Fruit fly (Drosophila melanogaster) whole organism, prepupa: Measurements from ENCODE around the gene CG33270.
A peak's percentile ranks its signal among the peaks of the same experiment; 100 is the strongest.

Source experiments
- Blimp-1 ChIP-seq: fragments of 200-800 bp; sonication (Bioruptor generic); optimal IDR thresholded peaks from 3 replicates; lab custom pipeline; 2017; ENCODE audit warnings: missing biosample characterization, missing genetic modification characterization, mild to moderate bottlenecking, moderate library complexity, missing genetic modification reagents
- CG10631 ChIP-seq: fragments of 200-800 bp; sonication (Bioruptor generic); optimal IDR thresholded peaks from 2 replicates; lab custom pipeline; 2016; ENCODE audit warnings: missing biosample characterization, missing genetic modification characterization
- CG10669 ChIP-seq: fragments of 200-800 bp; sonication (Bioruptor generic); optimal IDR thresholded peaks from 3 replicates; lab custom pipeline; 2018; ENCODE audit warnings: missing biosample characterization, mild to moderate bottlenecking, missing genetic modification characterization, moderate library complexity
- CG11762 ChIP-seq: fragments of 200-800 bp; sonication (Bioruptor generic); optimal IDR thresholded peaks from 3 replicates; lab custom pipeline; 2016; ENCODE audit warnings: missing biosample characterization, missing genetic modification characterization; ENCODE audit not compliant: insufficient read depth
- CG11902 ChIP-seq: fragments of 200-800 bp; sonication (Bioruptor generic); optimal IDR thresholded peaks from 3 replicates; lab custom pipeline; 2016; ENCODE audit warnings: missing biosample characterization, missing genetic modification characterization
- CG15336 ChIP-seq: fragments of 200-800 bp; sonication (Bioruptor generic); IDR thresholded peaks from 2 replicates; pipeline ENCODE4 v1.3.6; 2022; ENCODE audit warnings: missing biosample characterization, missing genetic modification characterization
- CG16779 ChIP-seq: fragments of 200-800 bp; sonication (Bioruptor generic); optimal IDR thresholded peaks from 3 replicates; lab custom pipeline; 2017; ENCODE audit warnings: missing biosample characterization, mild to moderate bottlenecking, missing genetic modification characterization
- CG3032 ChIP-seq: fragments of 200-800 bp; optimal IDR thresholded peaks from 2 replicates; lab custom pipeline; 2019; ENCODE audit warnings: missing biosample characterization, mild to moderate bottlenecking, missing genetic modification characterization, moderate library complexity
- CG31627 ChIP-seq: fragments of 200-800 bp; sonication (Bioruptor generic); optimal IDR thresholded peaks from 3 replicates; lab custom pipeline; 2016; ENCODE audit warnings: missing biosample characterization, missing genetic modification characterization
- CG34406 ChIP-seq: fragments of 200-800 bp; sonication (Bioruptor generic); optimal IDR thresholded peaks from 3 replicates; lab custom pipeline; 2016; ENCODE audit warnings: missing biosample characterization, missing genetic modification characterization
- CG3919 ChIP-seq: fragments of 200-800 bp; sonication (Bioruptor generic); optimal IDR thresholded peaks from 3 replicates; lab custom pipeline; 2016; ENCODE audit warnings: missing biosample characterization, missing genetic modification characterization
- CG6276 ChIP-seq: fragments of 200-800 bp; sonication (Bioruptor generic); optimal IDR thresholded peaks from 2 replicates; lab custom pipeline; 2017; ENCODE audit warnings: missing biosample characterization, mild to moderate bottlenecking, missing genetic modification characterization
- CG6792 ChIP-seq: fragments of 200-800 bp; sonication (Bioruptor generic); optimal IDR thresholded peaks from 3 replicates; lab custom pipeline; 2016; ENCODE audit warnings: missing biosample characterization, missing genetic modification characterization
- CG6808 ChIP-seq: fragments of 200-800 bp; sonication (Bioruptor generic); optimal IDR thresholded peaks from 3 replicates; lab custom pipeline; 2017; ENCODE audit warnings: missing biosample characterization, missing genetic modification characterization, mild to moderate bottlenecking, moderate library complexity, missing genetic modification reagents
- CG6854 ChIP-seq: fragments of 200-800 bp; sonication (Bioruptor generic); optimal IDR thresholded peaks from 2 replicates; lab custom pipeline; 2017; ENCODE audit warnings: missing biosample characterization, mild to moderate bottlenecking, missing genetic modification characterization
- CG7368 ChIP-seq: fragments of 200-800 bp; sonication (Bioruptor generic); optimal IDR thresholded peaks from 3 replicates; lab custom pipeline; 2016; ENCODE audit warnings: missing biosample characterization, missing genetic modification characterization
- CG8119 ChIP-seq: fragments of 200-800 bp; sonication (Bioruptor generic); IDR thresholded peaks from 3 replicates; pipeline ENCODE4 v1.3.6; 2022; ENCODE audit warnings: missing biosample characterization, missing genetic modification characterization
- CG8319 ChIP-seq: fragments of 200-800 bp; sonication (Bioruptor generic); optimal IDR thresholded peaks from 3 replicates; lab custom pipeline; 2016; ENCODE audit warnings: missing biosample characterization, missing genetic modification characterization
- CG8632 ChIP-seq: fragments of 200-800 bp; sonication (Bioruptor generic); optimal IDR thresholded peaks from 3 replicates; lab custom pipeline; 2016; ENCODE audit warnings: missing biosample characterization, missing genetic modification characterization
- CG9139 ChIP-seq: fragments of 200-800 bp; sonication (Bioruptor generic); optimal IDR thresholded peaks from 3 replicates; lab custom pipeline; 2017; ENCODE audit warnings: missing biosample characterization, mild to moderate bottlenecking, missing genetic modification characterization
- Eip75B ChIP-seq: fragments of 200-800 bp; sonication (Bioruptor generic); optimal IDR thresholded peaks from 3 replicates; lab custom pipeline; 2016; ENCODE audit warnings: missing biosample characterization, missing genetic modification characterization
- Eip93F ChIP-seq: fragments of 200-800 bp; sonication (Bioruptor generic); optimal IDR thresholded peaks from 2 replicates; lab custom pipeline; 2016; ENCODE audit warnings: missing biosample characterization, mild to moderate bottlenecking, missing genetic modification characterization
- Ets21C ChIP-seq: fragments of 200-800 bp; sonication (Bioruptor generic); optimal IDR thresholded peaks from 3 replicates; lab custom pipeline; 2016; ENCODE audit warnings: missing biosample characterization, missing genetic modification characterization
- Ets96B ChIP-seq: fragments of 200-800 bp; optimal IDR thresholded peaks from 2 replicates; lab custom pipeline; 2019; ENCODE audit warnings: missing biosample characterization, mild to moderate bottlenecking, missing genetic modification characterization, moderate library complexity
- Hr38 ChIP-seq: sonication (Bioruptor generic); optimal IDR thresholded peaks from 2 replicates; lab custom pipeline; 2016; ENCODE audit warnings: missing biosample characterization, missing genetic modification characterization
- Hr39 ChIP-seq: fragments of 200-800 bp; sonication (Bioruptor generic); optimal IDR thresholded peaks from 2 replicates; lab custom pipeline; 2016; ENCODE audit warnings: missing biosample characterization, missing genetic modification characterization
- Hr4 ChIP-seq: fragments of 200-800 bp; sonication (Bioruptor generic); optimal IDR thresholded peaks from 3 replicates; lab custom pipeline; 2016; ENCODE audit warnings: missing biosample characterization, missing genetic modification characterization
- Lpt ChIP-seq: fragments of 200-800 bp; sonication (Bioruptor generic); optimal IDR thresholded peaks from 3 replicates; lab custom pipeline; 2016; ENCODE audit warnings: missing biosample characterization, missing genetic modification characterization
- Met ChIP-seq: fragments of 200-800 bp; sonication (Bioruptor generic); optimal IDR thresholded peaks from 3 replicates; lab custom pipeline; 2016; ENCODE audit warnings: missing biosample characterization, missing genetic modification characterization
- OdsH ChIP-seq: fragments of 200-800 bp; sonication (Bioruptor generic); optimal IDR thresholded peaks from 3 replicates; lab custom pipeline; 2016; ENCODE audit warnings: missing biosample characterization, missing genetic modification characterization
- Sox102F ChIP-seq: fragments of 200-800 bp; sonication (Bioruptor generic); optimal IDR thresholded peaks from 2 replicates; lab custom pipeline; 2016; ENCODE audit warnings: missing biosample characterization, mild to moderate bottlenecking, missing genetic modification characterization
- Sox14 ChIP-seq: fragments of 200-800 bp; sonication (Bioruptor generic); optimal IDR thresholded peaks from 3 replicates; lab custom pipeline; 2016; ENCODE audit warnings: missing biosample characterization, missing genetic modification characterization
- Sox15 ChIP-seq: fragments of 200-800 bp; sonication (Bioruptor generic); optimal IDR thresholded peaks from 3 replicates; lab custom pipeline; 2016; ENCODE audit warnings: missing biosample characterization, missing genetic modification characterization
- achi ChIP-seq: fragments of 200-800 bp; sonication (Bioruptor generic); optimal IDR thresholded peaks from 3 replicates; lab custom pipeline; 2016; ENCODE audit warnings: missing biosample characterization, missing genetic modification characterization
- acj6 ChIP-seq: fragments of 200-800 bp; sonication (Bioruptor generic); optimal IDR thresholded peaks from 3 replicates; lab custom pipeline; 2016; ENCODE audit warnings: missing biosample characterization, missing genetic modification characterization
- dsx ChIP-seq: fragments of 200-800 bp; optimal IDR thresholded peaks from 3 replicates; lab custom pipeline; 2019; ENCODE audit warnings: missing biosample characterization, mild to moderate bottlenecking, missing genetic modification characterization, moderate library complexity; ENCODE audit not compliant: poor library complexity, severe bottlenecking
- esn ChIP-seq: fragments of 200-800 bp; sonication (Bioruptor generic); optimal IDR thresholded peaks from 2 replicates; lab custom pipeline; 2016; ENCODE audit warnings: missing biosample characterization, mild to moderate bottlenecking, missing genetic modification characterization, moderate library complexity
- fd59A ChIP-seq: fragments of 200-800 bp; sonication (Bioruptor generic); optimal IDR thresholded peaks from 2 replicates; lab custom pipeline; 2017; ENCODE audit warnings: missing biosample characterization, mild to moderate bottlenecking, missing genetic modification characterization, missing genetic modification reagents
- fkh ChIP-seq: fragments of 200-800 bp; sonication (Bioruptor generic); optimal IDR thresholded peaks from 3 replicates; lab custom pipeline; 2017; ENCODE audit warnings: missing biosample characterization, mild to moderate bottlenecking, missing genetic modification characterization, moderate library complexity
- lz ChIP-seq: fragments of 200-800 bp; sonication (Bioruptor generic); optimal IDR thresholded peaks from 3 replicates; lab custom pipeline; 2016; ENCODE audit warnings: missing biosample characterization, missing genetic modification characterization
- net ChIP-seq: fragments of 200-800 bp; sonication (Bioruptor generic); optimal IDR thresholded peaks from 3 replicates; lab custom pipeline; 2016; ENCODE audit warnings: missing biosample characterization, missing genetic modification characterization
- pdm3 ChIP-seq: fragments of 200-800 bp; sonication (Bioruptor generic); optimal IDR thresholded peaks from 3 replicates; lab custom pipeline; 2016; ENCODE audit warnings: missing biosample characterization, missing genetic modification characterization
- salr ChIP-seq, 2 experiments: fragments of 200-800 bp; sonication (Bioruptor generic); optimal IDR thresholded peaks; 3 replicates each; lab custom pipeline; 2016 to 2018; ENCODE audit warnings: missing biosample characterization in 2 of 2, missing genetic modification characterization in 2 of 2, mild to moderate bottlenecking in 1 of 2
- svp ChIP-seq: fragments of 200-800 bp; sonication (Bioruptor generic); peaks from one replicate; lab custom pipeline; 2016; ENCODE audit warnings: missing biosample characterization, missing genetic modification characterization
- topi ChIP-seq: fragments of 200-800 bp; sonication (Bioruptor generic); optimal IDR thresholded peaks from 3 replicates; lab custom pipeline; 2016; ENCODE audit warnings: missing biosample characterization, missing genetic modification characterization
- vri ChIP-seq: fragments of 200-800 bp; sonication (Bioruptor generic); optimal IDR thresholded peaks from 3 replicates; lab custom pipeline; 2016; ENCODE audit warnings: missing biosample characterization, mild to moderate bottlenecking, missing genetic modification characterization

CG33270 gene

dm6 chr3L:11554338-11554737 lies 24.1 kb downstream of the CG33270 start (continued):
- peak; percentile 54 for TF ChIP-seq fkh
- no peak for TF ChIP-seq CG6854 (GFP tag; lab: Kevin White, UChicago)
- peak; percentile 61 for TF ChIP-seq OdsH (GFP tag; lab: Kevin White, UChicago)
- no peak for TF ChIP-seq vri (GFP tag; lab: Kevin White, UChicago)
- peak; percentile 68 for TF ChIP-seq dsx (GFP tag; lab: Kevin White, UChicago)
- peak; percentile 76 for TF ChIP-seq CG3919 (GFP tag; lab: Kevin White, UChicago)
- TF ChIP-seq CG15336 = peak; percentile 77
- TF ChIP-seq Sox102F (GFP tag; lab: Kevin White, UChicago) = peak; percentile 69
- TF ChIP-seq net (GFP tag; lab: Kevin White, UChicago) = peak; percentile 63
- TF ChIP-seq CG8119 (GFP tag; lab: Robert Waterston, UW) = peak; percentile 64; the same call in 2 of the 3 replicates
- TF ChIP-seq fd59A (GFP tag; lab: Kevin White, UChicago) = peak; percentile 39
- TF ChIP-seq Hr39 (GFP tag; lab: Kevin White, UChicago) = peak; percentile 65
- TF ChIP-seq Sox14 (GFP tag; lab: Kevin White, UChicago) = peak; percentile 51
- TF ChIP-seq CG10631 (GFP tag; lab: Kevin White, UChicago) = peak; percentile 65
- TF ChIP-seq Eip93F (GFP tag; lab: Kevin White, UChicago) = no peak
- TF ChIP-seq salr (GFP tag; optimal IDR thresholded peaks at IDR 0.05; lab: Kevin White, UChicago) = peak; percentile 13 to 57
- TF ChIP-seq CG6808 (GFP tag; lab: Kevin White, UChicago) = peak; percentile 45
- TF ChIP-seq Met (GFP tag; lab: Kevin White, UChicago) = peak; percentile 69
- TF ChIP-seq CG7368 = peak; percentile 29
- peak; percentile 54 for TF ChIP-seq CG6276
- TF ChIP-seq CG8319 (GFP tag; lab: Kevin White, UChicago) = peak; percentile 7
- TF ChIP-seq CG6792 = peak; percentile 42
- TF ChIP-seq achi (GFP tag; lab: Kevin White, UChicago) = peak; percentile 61

DNA sequence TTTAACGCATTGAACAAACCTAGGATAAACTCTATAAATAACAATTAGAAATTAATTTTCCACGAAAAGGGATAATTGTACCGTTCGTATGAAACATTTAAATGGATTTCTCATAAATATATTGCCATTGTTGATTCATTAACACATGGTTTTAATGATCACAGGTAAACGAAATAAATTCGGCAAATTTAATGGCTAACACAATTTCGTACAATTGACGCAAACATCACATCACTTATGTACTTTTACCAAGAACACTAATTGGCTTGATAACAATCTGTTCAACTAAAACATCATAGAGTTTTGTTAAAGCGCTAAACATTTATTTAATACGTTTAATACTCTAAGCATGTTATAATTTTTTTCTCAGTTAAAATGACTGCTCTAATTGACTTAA lies 24.8 kb downstream of the CG33270 start:
- TF ChIP-seq CG11762 (GFP tag; lab: Kevin White, UChicago) = no peak
- TF ChIP-seq esn (GFP tag; lab: Kevin White, UChicago) = no peak
- no peak for TF ChIP-seq Lpt (GFP tag; lab: Kevin White, UChicago)

DNA sequence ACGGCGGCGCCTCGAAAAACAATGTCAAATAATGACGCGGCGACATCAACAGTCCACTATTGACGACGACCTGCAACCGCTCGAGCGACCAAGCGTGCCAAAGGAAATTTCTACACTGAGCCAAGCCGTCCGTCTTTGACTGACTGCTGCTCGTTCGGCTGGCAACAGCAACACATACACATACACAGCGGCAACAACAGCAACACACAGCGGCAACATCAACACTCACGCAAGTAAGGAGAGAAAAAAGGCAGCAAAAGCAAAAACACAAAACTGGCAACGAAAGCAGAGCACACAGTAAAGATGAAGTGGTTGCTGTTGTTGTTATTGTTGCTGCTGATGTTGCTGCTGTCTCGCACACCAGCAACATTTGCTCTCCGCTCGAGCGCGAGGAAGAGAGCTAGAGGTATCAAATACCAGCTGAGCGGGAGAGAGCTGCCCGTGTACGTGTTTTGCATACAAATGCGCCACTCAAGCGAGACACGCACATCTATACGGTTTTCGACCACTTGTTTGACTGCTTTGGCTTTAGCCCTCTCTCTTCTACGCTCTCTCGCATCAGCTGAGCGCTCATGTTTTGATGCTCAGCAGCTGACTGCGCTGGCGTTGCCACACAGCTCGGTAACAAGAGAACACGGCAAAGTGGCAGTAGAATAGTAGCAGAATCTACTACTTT lies 25.3 kb downstream of the CG33270 start:
- TF ChIP-seq CG3032 (peak; percentile 27), Lpt (GFP tag; lab: Kevin White, UChicago) (peak; percentile 82), pdm3 (GFP tag; lab: Kevin White, UChicago) (peak; percentile 15), Sox15 (GFP tag; lab: Kevin White, UChicago) (no peak), Blimp-1 (GFP tag; lab: Kevin White, UChicago) (peak; percentile 37), CG11902 (GFP tag; lab: Kevin White, UChicago) (no peak), Hr4 (GFP tag; lab: Kevin White, UChicago) (no peak), CG10669 (peak; percentile 43), fkh (peak; percentile 71), topi (GFP tag; lab: Kevin White, UChicago) (peak; percentile 23), Sox14 (GFP tag; lab: Kevin White, UChicago) (peak; percentile 37), Ets96B (tag; lab: Kevin White, UChicago) (peak; percentile 55), CG9139 (GFP tag; lab: Kevin White, UChicago) (peak; percentile 75), Ets21C (GFP tag; lab: Kevin White, UChicago) (no peak), achi (GFP tag; lab: Kevin White, UChicago) (peak; percentile 26), Eip75B (GFP tag; lab: Kevin White, UChicago) (peak; percentile 58), CG16779 (tag; lab: Kevin White, UChicago) (peak; percentile 85), OdsH (GFP tag; lab: Kevin White, UChicago) (no peak), CG31627 (GFP tag; lab: Kevin White, UChicago) (no peak), CG34406 (GFP tag; lab: Kevin White, UChicago) (peak; percentile 31), Eip93F (GFP tag; lab: Kevin White, UChicago) (no peak), acj6 (GFP tag; lab: Kevin White, UChicago) (no peak), vri (GFP tag; lab: Kevin White, UChicago) (peak; percentile 60), CG7368 (peak; percentile 43), CG6276 (peak; percentile 77), Hr38 (no peak), CG8632 (GFP tag; lab: Kevin White, UChicago) (peak; percentile 20), lz (peak; percentile 2), svp (peak; percentile 81), dsx (GFP tag; lab: Kevin White, UChicago) (peak; percentile 83)
